Worm (Caenorhabditis elegans): ENCODE data around the gene F58A4.1.

ce11 chrIII:9598168-9598567 lies at the start of gene F58A4.1:
- TF ChIP-seq lsy-2 (tag; optimal IDR thresholded peaks at IDR 0.05) = no peak
- TF ChIP-seq ama-1 (optimal IDR thresholded peaks at IDR 0.05) = no peak
- no peak for TF ChIP-seq unc-55 (GFP tag; optimal IDR thresholded peaks at IDR 0.05)
- no peak for TF ChIP-seq unc-62 (GFP tag; optimal IDR thresholded peaks at IDR 0.05)
- no peak for TF ChIP-seq egl-27 (tag; optimal IDR thresholded peaks at IDR 0.05)
- no peak for TF ChIP-seq unc-39 (tag; optimal IDR thresholded peaks at IDR 0.05)
- no peak for TF ChIP-seq nhr-237 (tag; optimal IDR thresholded peaks at IDR 0.05)

All from whole organism, L2 larva.